Worm (Caenorhabditis elegans) whole organism, mixed stage, embryonic: Measurements from ENCODE around the gene nog-1.

Experiments used
- M03D4.4 ChIP-seq: sonication (generic microtip); optimal IDR thresholded peaks from 2 replicates; lab custom pipeline; 2017; ENCODE audit warnings: mild to moderate bottlenecking, missing genetic modification characterization, missing compliant biosample characterization
- bed-3 ChIP-seq: fragments of 200-800 bp; sonication (Bioruptor generic); optimal IDR thresholded peaks from 3 replicates; lab custom pipeline; 2018; ENCODE audit warnings: mild to moderate bottlenecking, missing genetic modification characterization, moderate library complexity, missing compliant biosample characterization
- ceh-39 ChIP-seq: fragments of 150-350 bp; optimal IDR thresholded peaks from 2 replicates; lab custom pipeline; 2014; ENCODE audit warnings: missing biosample characterization, missing genetic modification characterization
- ceh-43 ChIP-seq: fragments of 200-800 bp; sonication (Bioruptor generic); optimal IDR thresholded peaks from 2 replicates; lab custom pipeline; 2018; ENCODE audit warnings: mild to moderate bottlenecking, missing genetic modification characterization, moderate library complexity, missing compliant biosample characterization
- ceh-83 ChIP-seq: fragments of 200-800 bp; sonication (Bioruptor generic); optimal IDR thresholded peaks from 2 replicates; lab custom pipeline; 2018; ENCODE audit warnings: mild to moderate bottlenecking, missing genetic modification characterization, missing compliant biosample characterization
- ces-1 ChIP-seq: fragments of 150-350 bp; optimal IDR thresholded peaks from 2 replicates; lab custom pipeline; 2014; ENCODE audit warnings: missing biosample characterization, missing genetic modification reagents, missing genetic modification characterization
- cnd-1 ChIP-seq: fragments of 200-800 bp; sonication (Bioruptor generic); optimal IDR thresholded peaks from 2 replicates; lab custom pipeline; 2018; ENCODE audit warnings: mild to moderate bottlenecking, missing genetic modification characterization, missing compliant biosample characterization
- drap-1 ChIP-seq: fragments of 200-800 bp; sonication (Bioruptor generic); optimal IDR thresholded peaks from 3 replicates; lab custom pipeline; 2018; ENCODE audit warnings: mild to moderate bottlenecking, missing genetic modification characterization, missing compliant biosample characterization
- elt-3 ChIP-seq: fragments of 150-350 bp; optimal IDR thresholded peaks from 2 replicates; lab custom pipeline; 2014; ENCODE audit warnings: missing biosample characterization, missing genetic modification characterization
- flh-1 ChIP-seq: fragments of 200-800 bp; sonication (Bioruptor generic); optimal IDR thresholded peaks from 2 replicates; lab custom pipeline; 2018; ENCODE audit warnings: mild to moderate bottlenecking, missing genetic modification characterization, moderate library complexity, missing compliant biosample characterization
- ham-2 ChIP-seq: fragments of 200-800 bp; sonication (Bioruptor generic); optimal IDR thresholded peaks from 2 replicates; lab custom pipeline; 2018; ENCODE audit warnings: mild to moderate bottlenecking, missing genetic modification characterization, missing compliant biosample characterization
- hlh-1 ChIP-seq: fragments of 150-350 bp; optimal IDR thresholded peaks from 2 replicates; lab custom pipeline; 2014; ENCODE audit warnings: missing biosample characterization, missing genetic modification reagents, missing genetic modification characterization
- lin-13 ChIP-seq: fragments of 150-350 bp; optimal IDR thresholded peaks from 2 replicates; lab custom pipeline; 2014; ENCODE audit warnings: missing biosample characterization, missing genetic modification characterization
- lin-32 ChIP-seq: fragments of 200-800 bp; sonication (Bioruptor generic); optimal IDR thresholded peaks from 2 replicates; lab custom pipeline; 2018; ENCODE audit warnings: mild to moderate bottlenecking, missing genetic modification characterization, missing compliant biosample characterization
- lsy-2 ChIP-seq: fragments of 150-350 bp; optimal IDR thresholded peaks from 2 replicates; lab custom pipeline; 2014; ENCODE audit warnings: missing biosample characterization, missing genetic modification characterization
- mab-5 ChIP-seq: fragments of 150-350 bp; optimal IDR thresholded peaks from 2 replicates; lab custom pipeline; 2014; ENCODE audit warnings: missing biosample characterization, missing genetic modification characterization
- mep-1 ChIP-seq: fragments of 150-350 bp; optimal IDR thresholded peaks from 2 replicates; lab custom pipeline; 2017; ENCODE audit warnings: missing biosample characterization, missing genetic modification reagents, missing genetic modification characterization, inconsistent platforms
- mls-2 ChIP-seq: sonication (generic microtip); optimal IDR thresholded peaks from 2 replicates; lab custom pipeline; 2016; ENCODE audit warnings: mild to moderate bottlenecking, missing genetic modification characterization, moderate library complexity, missing compliant biosample characterization
- nhr-12 ChIP-seq: fragments of 150-350 bp; optimal IDR thresholded peaks from 2 replicates; lab custom pipeline; 2014; ENCODE audit warnings: missing biosample characterization, missing genetic modification characterization
- nhr-2 ChIP-seq: fragments of 150-350 bp; optimal IDR thresholded peaks from 2 replicates; lab custom pipeline; 2014; ENCODE audit warnings: missing biosample characterization, missing genetic modification characterization
- nhr-237 ChIP-seq: fragments of 150-350 bp; optimal IDR thresholded peaks from 2 replicates; lab custom pipeline; 2014; ENCODE audit warnings: missing biosample characterization, missing genetic modification characterization
- nhr-76 ChIP-seq: sonication (generic microtip); optimal IDR thresholded peaks from 2 replicates; lab custom pipeline; 2017; ENCODE audit warnings: missing biosample characterization, missing genetic modification characterization
- pha-4 ChIP-seq: fragments of 150-350 bp; optimal IDR thresholded peaks from 2 replicates; lab custom pipeline; 2018; ENCODE audit warnings: missing biosample characterization, missing genetic modification reagents, missing genetic modification characterization
- sem-2 ChIP-seq: fragments of 200-800 bp; sonication (Bioruptor generic); optimal IDR thresholded peaks from 2 replicates; lab custom pipeline; 2018; ENCODE audit warnings: mild to moderate bottlenecking, missing genetic modification characterization, missing compliant biosample characterization
- snpc-4 ChIP-seq: fragments of 150-350 bp; optimal IDR thresholded peaks from 2 replicates; lab custom pipeline; 2014; ENCODE audit warnings: missing biosample characterization, missing genetic modification characterization
- sptf-1 ChIP-seq: sonication (generic microtip); optimal IDR thresholded peaks from 2 replicates; lab custom pipeline; 2017; ENCODE audit warnings: mild to moderate bottlenecking, missing genetic modification characterization, moderate library complexity, missing compliant biosample characterization
- tbx-8 ChIP-seq: fragments of 200-800 bp; sonication (Bioruptor generic); optimal IDR thresholded peaks from 2 replicates; lab custom pipeline; 2018; ENCODE audit warnings: mild to moderate bottlenecking, missing genetic modification characterization, moderate library complexity, missing compliant biosample characterization
- unc-120 ChIP-seq: sonication (generic microtip); optimal IDR thresholded peaks from 2 replicates; lab custom pipeline; 2017; ENCODE audit warnings: missing genetic modification characterization, missing compliant biosample characterization; ENCODE audit not compliant: poor library complexity, severe bottlenecking
- unc-39 ChIP-seq: fragments of 150-350 bp; optimal IDR thresholded peaks from 2 replicates; lab custom pipeline; 2014; ENCODE audit warnings: missing biosample characterization, missing genetic modification characterization
- unc-62 ChIP-seq: fragments of 150-350 bp; optimal IDR thresholded peaks from 2 replicates; lab custom pipeline; 2014; ENCODE audit warnings: missing biosample characterization, missing genetic modification reagents, missing genetic modification characterization
- zip-8 ChIP-seq: fragments of 150-350 bp; optimal IDR thresholded peaks from 2 replicates; lab custom pipeline; 2014; ENCODE audit warnings: missing biosample characterization, missing genetic modification characterization
- ztf-11 ChIP-seq: fragments of 150-350 bp; optimal IDR thresholded peaks from 2 replicates; lab custom pipeline; 2014; ENCODE audit warnings: missing biosample characterization, missing genetic modification characterization

The nog-1 gene

ce11 chrIV:378838-379237, 14.8 kb upstream of the nog-1 start:
- TF ChIP-seq unc-120 (tag; lab: Kevin White, UChicago): peak; percentile 82
- no peak for TF ChIP-seq ceh-43 (GFP tag; lab: Kevin White, UChicago)
- TF ChIP-seq hlh-1 (tag; lab: Kevin White, UChicago): peak; percentile 94

DNA sequence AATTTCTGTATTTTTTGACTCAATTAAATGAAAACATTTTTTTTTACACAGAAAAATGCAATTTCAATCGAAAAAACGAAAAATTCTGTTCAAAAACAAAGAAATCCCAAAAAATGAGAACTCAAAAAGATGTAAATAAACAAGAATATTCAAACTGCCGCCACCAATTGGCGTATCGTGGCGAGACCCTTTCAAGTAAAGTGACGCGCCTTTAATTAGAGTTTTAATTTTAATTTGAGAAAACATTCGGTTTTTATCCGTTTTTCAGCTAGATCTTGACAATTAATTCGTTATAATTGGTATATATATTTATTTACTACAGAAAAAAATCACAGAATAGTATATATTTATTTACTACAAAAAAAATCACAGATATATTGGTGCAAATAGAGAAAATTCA, 14.1 kb upstream of the nog-1 start:
- TF ChIP-seq ceh-83 (GFP tag; lab: Kevin White, UChicago) (no peak), ceh-43 (GFP tag; lab: Kevin White, UChicago) (peak; percentile 7)
- TF ChIP-seq, all 35 proteins: peak for 1

DNA sequence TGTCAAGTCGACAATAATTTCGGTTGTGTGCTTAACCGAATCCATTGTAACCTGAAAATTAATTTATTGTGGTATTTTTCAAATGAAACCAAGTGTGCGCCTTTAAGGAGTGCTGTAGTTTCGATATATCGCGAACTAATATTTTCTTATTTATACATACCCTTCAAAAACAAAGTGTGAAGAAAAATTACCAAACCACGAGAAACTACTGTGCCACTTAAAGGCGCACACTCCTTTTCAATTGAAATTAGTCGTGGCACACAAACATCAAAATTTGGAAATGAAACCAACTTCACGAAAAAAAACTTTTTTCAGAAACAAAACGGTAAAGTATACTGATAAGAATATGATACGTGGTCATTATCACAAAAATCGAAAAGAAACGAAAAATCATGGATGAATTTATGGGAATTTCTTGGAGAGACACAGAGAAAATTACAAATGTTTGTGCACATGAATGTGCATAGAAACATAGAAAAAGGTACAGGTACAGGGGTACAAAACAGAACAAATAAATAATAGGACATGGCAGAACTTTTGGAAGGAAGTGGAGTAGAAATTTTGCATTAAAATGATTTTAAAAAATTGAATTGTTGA, 10.4 kb upstream of the nog-1 start, which contains the start of gene spl-1:
spl-1 (minus strand) TSS at position 51 of the 597 bp plus-strand sequence.
- TF ChIP-seq lin-13 (no peak), nhr-2 (tag; lab: Kevin White, UChicago) (no peak), flh-1 (GFP tag; lab: Kevin White, UChicago) (no peak), unc-39 (tag; lab: Kevin White, UChicago) (no peak), M03D4.4 (no peak), zip-8 (tag; lab: Kevin White, UChicago) (no peak), elt-3 (tag; lab: Kevin White, UChicago) (no peak), nhr-76 (tag; lab: Kevin White, UChicago) (no peak), mep-1 (no peak), ztf-11 (tag; lab: Kevin White, UChicago) (no peak), hlh-1 (tag; lab: Kevin White, UChicago) (no peak), ces-1 (no peak), nhr-12 (tag; lab: Kevin White, UChicago) (no peak), tbx-8 (GFP tag; lab: Kevin White, UChicago) (no peak), sem-2 (GFP tag; lab: Kevin White, UChicago) (no peak), unc-62 (GFP tag; lab: Kevin White, UChicago) (no peak), snpc-4 (tag; lab: Kevin White, UChicago) (no peak), ceh-43 (GFP tag; lab: Kevin White, UChicago) (no peak), mab-5 (tag; lab: Kevin White, UChicago) (no peak)

ce11 chrIV:385150-385937, 8.3 kb upstream of the nog-1 start, which contains the start of gene rps-24:
Gene rps-24 (plus strand): TSS chrIV:385887.
- TF ChIP-seq pha-4 (tag; lab: Kevin White, UChicago): peak; percentile 87
- peak; percentile 13 for TF ChIP-seq unc-62 (GFP tag; lab: Kevin White, UChicago)
- peak; percentile 17 for TF ChIP-seq ceh-83 (GFP tag; lab: Kevin White, UChicago)
- TF ChIP-seq cnd-1 (tag; lab: Kevin White, UChicago): peak; percentile 74
- TF ChIP-seq lsy-2 (tag; lab: Kevin White, UChicago): peak; percentile 88
- TF ChIP-seq ces-1: peak; percentile 85
- peak; percentile 61 for TF ChIP-seq hlh-1 (tag; lab: Kevin White, UChicago)
- TF ChIP-seq ztf-11 (tag; lab: Kevin White, UChicago): peak; percentile 21
- peak; percentile 56 for TF ChIP-seq ham-2 (GFP tag; lab: Kevin White, UChicago)
- peak; percentile 87 for TF ChIP-seq unc-120 (tag; lab: Kevin White, UChicago)
- TF ChIP-seq lin-13: peak; percentile 91
- peak; percentile 23 for TF ChIP-seq bed-3 (GFP tag; lab: Kevin White, UChicago)
- peak; percentile 90 for TF ChIP-seq nhr-237 (tag; lab: Kevin White, UChicago)
- peak; percentile 8 for TF ChIP-seq mab-5 (tag; lab: Kevin White, UChicago)
- peak; percentile 9 for TF ChIP-seq lin-32 (GFP tag; lab: Kevin White, UChicago)
- peak; percentile 77 for TF ChIP-seq ceh-39 (tag; lab: Kevin White, UChicago)
- peak; percentile 88 for TF ChIP-seq sptf-1
- peak; percentile 41 for TF ChIP-seq ceh-43 (GFP tag; lab: Kevin White, UChicago)
- peak; percentile 94 for TF ChIP-seq mep-1
- peak; percentile 29 for TF ChIP-seq sem-2 (GFP tag; lab: Kevin White, UChicago)
- peak; percentile 84 for TF ChIP-seq mls-2
- TF ChIP-seq drap-1 (GFP tag; lab: Kevin White, UChicago): peak; percentile 74
- TF ChIP-seq M03D4.4: peak; percentile 61
- peak; percentile 30 for TF ChIP-seq tbx-8 (GFP tag; lab: Kevin White, UChicago)
